Worm (Caenorhabditis elegans) whole organism, L1 larva: ENCODE data around the gene ttll-4.

Source experiments
- C04F5.9 ChIP-seq: sonication (generic microtip); optimal IDR thresholded peaks from 2 replicates; lab custom pipeline; 2016; ENCODE audit warnings: missing genetic modification characterization, missing compliant biosample characterization
- C34B4.2 ChIP-seq: sonication (generic microtip); optimal IDR thresholded peaks from 2 replicates; lab custom pipeline; 2017; ENCODE audit warnings: mild to moderate bottlenecking, missing genetic modification characterization, missing compliant biosample characterization
- F16B12.6 ChIP-seq: fragments of 150-350 bp; optimal IDR thresholded peaks from 2 replicates; lab custom pipeline; 2014; ENCODE audit warnings: missing biosample characterization, missing genetic modification characterization
- ceh-82 ChIP-seq, 3 experiments: fragments of 150-350 bp in 1 of 3; sonication (generic microtip) in 2 of 3; optimal IDR thresholded peaks; 2 replicates each; lab custom pipeline; 2014 to 2017; ENCODE audit warnings: missing biosample characterization in 3 of 3, missing genetic modification characterization in 3 of 3
- ceh-90 ChIP-seq: sonication (generic microtip); optimal IDR thresholded peaks from 2 replicates; lab custom pipeline; 2016; ENCODE audit warnings: missing genetic modification characterization, missing compliant biosample characterization
- dpl-1 ChIP-seq, 3 experiments: fragments of 150-350 bp in 2 of 3; sonication (generic microtip) in 1 of 3; optimal IDR thresholded peaks; 2 replicates each; lab custom pipeline; 2014 to 2017; ENCODE audit warnings: missing biosample characterization in 3 of 3, missing genetic modification characterization in 3 of 3, missing genetic modification reagents in 3 of 3
- dsc-1 ChIP-seq: sonication (generic microtip); optimal IDR thresholded peaks from 2 replicates; lab custom pipeline; 2016; ENCODE audit warnings: mild to moderate bottlenecking, missing genetic modification characterization, missing compliant biosample characterization
- efl-3 ChIP-seq: fragments of 200-800 bp; sonication (Bioruptor generic); optimal IDR thresholded peaks from 2 replicates; lab custom pipeline; 2018; ENCODE audit warnings: mild to moderate bottlenecking, missing genetic modification characterization, missing compliant biosample characterization
- egl-27 ChIP-seq, 2 experiments: fragments of 150-350 bp in 1 of 2; sonication (generic microtip); optimal IDR thresholded peaks; 3 replicates each; lab custom pipeline; 2017 to 2018; ENCODE audit warnings: missing biosample characterization in 2 of 2, missing genetic modification characterization in 2 of 2, missing genetic modification reagents in 2 of 2
- elt-2 ChIP-seq: sonication (generic microtip); optimal IDR thresholded peaks from 2 replicates; lab custom pipeline; 2016; ENCODE audit warnings: missing genetic modification characterization, mild to moderate bottlenecking, inconsistent platforms, missing compliant biosample characterization, missing genetic modification reagents
- ets-5 ChIP-seq: fragments of 200-800 bp; sonication (Bioruptor generic); IDR thresholded peaks from 2 replicates; pipeline ENCODE4 v1.3.6; 2022; ENCODE audit warnings: missing genetic modification characterization, missing compliant biosample characterization
- fos-1 ChIP-seq: fragments of 150-350 bp; optimal IDR thresholded peaks from 2 replicates; lab custom pipeline; 2014; ENCODE audit warnings: missing biosample characterization, missing genetic modification characterization
- grh-1 ChIP-seq: fragments of 200-800 bp; sonication (Bioruptor generic); IDR thresholded peaks from 2 replicates; pipeline ENCODE4 v1.3.6; 2022; ENCODE audit warnings: missing genetic modification reagents, missing genetic modification characterization, missing compliant biosample characterization
- hlh-17 ChIP-seq: fragments of 200-800 bp; sonication (Bioruptor generic); optimal IDR thresholded peaks from 2 replicates; lab custom pipeline; 2018; ENCODE audit warnings: missing genetic modification characterization, mild to moderate bottlenecking, missing compliant biosample characterization, moderate library complexity, borderline replicate concordance
- hpl-2 ChIP-seq: fragments of 150-350 bp; optimal IDR thresholded peaks from 2 replicates; lab custom pipeline; 2014; ENCODE audit warnings: missing biosample characterization, missing genetic modification reagents, missing genetic modification characterization
- irx-1 ChIP-seq: sonication (generic microtip); optimal IDR thresholded peaks from 2 replicates; lab custom pipeline; 2016; ENCODE audit warnings: missing genetic modification characterization, missing compliant biosample characterization
- isw-1 ChIP-seq: fragments of 200-800 bp; sonication (Bioruptor generic); IDR thresholded peaks from 2 replicates; pipeline ENCODE4 v1.3.6; 2022; ENCODE audit warnings: missing genetic modification characterization, missing compliant biosample characterization
- jun-1 ChIP-seq: fragments of 150-350 bp; optimal IDR thresholded peaks from 2 replicates; lab custom pipeline; 2014; ENCODE audit warnings: missing biosample characterization, missing genetic modification reagents, missing genetic modification characterization
- lin-39 ChIP-seq: fragments of 150-350 bp; optimal IDR thresholded peaks from 2 replicates; lab custom pipeline; 2014; ENCODE audit warnings: missing biosample characterization, missing genetic modification reagents, missing genetic modification characterization
- mef-2 ChIP-seq: fragments of 150-350 bp; optimal IDR thresholded peaks from 2 replicates; lab custom pipeline; 2014; ENCODE audit warnings: missing biosample characterization, missing genetic modification characterization
- nhr-12 ChIP-seq: sonication (generic microtip); optimal IDR thresholded peaks from 2 replicates; lab custom pipeline; 2017; ENCODE audit warnings: missing biosample characterization, missing genetic modification characterization
- nhr-71 ChIP-seq: sonication (generic microtip); optimal IDR thresholded peaks from 2 replicates; lab custom pipeline; 2016; ENCODE audit warnings: mild to moderate bottlenecking, missing genetic modification characterization, moderate library complexity, missing compliant biosample characterization
- pag-3 ChIP-seq: sonication (generic microtip); optimal IDR thresholded peaks from 2 replicates; lab custom pipeline; 2017; ENCODE audit warnings: missing genetic modification characterization, mild to moderate bottlenecking, missing compliant biosample characterization, antibody characterized with exemption, borderline replicate concordance; ENCODE audit not compliant: insufficient read depth
- pqm-1 ChIP-seq: sonication (generic microtip); optimal IDR thresholded peaks from 3 replicates; lab custom pipeline; 2017; ENCODE audit warnings: missing biosample characterization, missing genetic modification characterization
- rnt-1 ChIP-seq: sonication (generic microtip); optimal IDR thresholded peaks from 2 replicates; lab custom pipeline; 2016; ENCODE audit warnings: mild to moderate bottlenecking, missing genetic modification characterization, moderate library complexity, missing compliant biosample characterization
- snu-23 ChIP-seq: sonication (generic microtip); optimal IDR thresholded peaks from 2 replicates; lab custom pipeline; 2016; ENCODE audit warnings: missing genetic modification characterization, missing compliant biosample characterization
- sox-4 ChIP-seq: sonication (generic microtip); optimal IDR thresholded peaks from 2 replicates; lab custom pipeline; 2016; ENCODE audit warnings: missing genetic modification characterization, missing compliant biosample characterization
- sup-37 ChIP-seq: fragments of 200-800 bp; sonication (Bioruptor generic); optimal IDR thresholded peaks from 2 replicates; lab custom pipeline; 2018; ENCODE audit warnings: mild to moderate bottlenecking, missing genetic modification characterization, missing compliant biosample characterization
- tbx-2 ChIP-seq: sonication (generic microtip); optimal IDR thresholded peaks from 2 replicates; lab custom pipeline; 2016; ENCODE audit warnings: missing genetic modification characterization, missing compliant biosample characterization
- unc-30 ChIP-seq: sonication (generic microtip); optimal IDR thresholded peaks from 2 replicates; lab custom pipeline; 2017; ENCODE audit warnings: missing biosample characterization, missing genetic modification characterization
- unc-62 ChIP-seq: fragments of 150-350 bp; optimal IDR thresholded peaks from 2 replicates; lab custom pipeline; 2014; ENCODE audit warnings: missing biosample characterization, missing genetic modification reagents, missing genetic modification characterization
- vab-15 ChIP-seq: sonication (generic microtip); optimal IDR thresholded peaks from 2 replicates; lab custom pipeline; 2017; ENCODE audit warnings: missing genotype, mild to moderate bottlenecking, missing genetic modification characterization, missing compliant biosample characterization
- ztf-11 ChIP-seq, 2 experiments: sonication (generic microtip); optimal IDR thresholded peaks; 2 replicates each; lab custom pipeline; 2016 to 2017; ENCODE audit warnings: missing genetic modification characterization in 2 of 2, missing biosample characterization in 1 of 2, missing compliant biosample characterization in 1 of 2

ttll-4 gene

DNA sequence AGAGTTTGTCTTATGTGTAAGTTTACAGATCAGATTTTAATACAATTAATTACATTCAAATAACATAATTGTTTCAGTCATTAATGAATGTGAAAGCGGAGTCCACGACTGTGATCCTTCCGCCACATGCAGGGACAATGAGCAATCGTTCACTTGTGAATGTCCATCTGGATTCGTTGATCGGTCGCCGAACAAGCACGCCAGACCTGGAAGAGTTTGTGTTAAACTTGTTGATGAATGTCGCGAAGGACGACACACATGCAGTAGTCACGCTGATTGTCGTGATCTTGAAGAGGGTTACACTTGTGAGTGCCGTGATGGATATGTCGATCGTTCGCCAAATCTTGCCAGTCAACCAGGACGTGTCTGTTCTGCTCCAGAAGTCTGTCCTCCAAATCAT, 54.6 kb downstream of the ttll-4 start:
- no peak for TF ChIP-seq C34B4.2
- no peak for TF ChIP-seq rnt-1 (tag; lab: Kevin White, UChicago)
- no peak for TF ChIP-seq efl-3 (GFP tag; lab: Kevin White, UChicago)
- no peak for TF ChIP-seq dsc-1 (tag; lab: Kevin White, UChicago)
- no peak for TF ChIP-seq ceh-82 (tag; optimal IDR thresholded peaks at IDR 0.05; lab: Kevin White, UChicago)
- TF ChIP-seq vab-15 (tag; lab: Kevin White, UChicago) = no peak
- TF ChIP-seq pqm-1 = no peak
- no peak for TF ChIP-seq unc-62 (GFP tag; lab: Kevin White, UChicago)
- TF ChIP-seq hpl-2 (GFP tag; lab: Kevin White, UChicago) = no peak
- no peak for TF ChIP-seq isw-1
- no peak for TF ChIP-seq unc-30 (tag; lab: Kevin White, UChicago)
- TF ChIP-seq irx-1 = no peak
- no peak for TF ChIP-seq lin-39
- TF ChIP-seq dpl-1 (GFP tag; optimal IDR thresholded peaks at IDR 0.05; lab: Kevin White, UChicago) = no peak
- TF ChIP-seq jun-1 (tag; lab: Kevin White, UChicago) = no peak
- TF ChIP-seq C04F5.9 (tag; lab: Kevin White, UChicago) = no peak

DNA sequence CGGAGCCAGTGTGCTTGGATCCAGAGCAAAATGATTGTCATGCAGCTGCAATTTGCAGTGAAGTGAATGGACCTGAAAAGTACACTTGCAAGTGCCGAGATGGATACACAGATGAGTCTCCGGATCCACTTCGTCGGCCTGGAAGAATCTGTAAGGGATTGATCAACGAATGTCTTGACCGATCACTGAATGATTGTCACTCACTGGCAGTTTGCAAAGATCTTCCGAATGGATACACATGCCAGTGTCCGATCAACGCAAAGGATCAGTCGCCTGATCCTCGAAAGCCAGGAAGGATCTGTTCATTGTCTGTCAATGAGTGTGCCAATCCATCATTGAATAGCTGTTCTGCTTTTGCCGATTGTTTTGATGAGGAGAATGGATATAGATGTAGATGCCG, 55.5 kb downstream of the ttll-4 start:
- TF ChIP-seq pqm-1 (no peak), F16B12.6 (tag; lab: Kevin White, UChicago) (no peak), snu-23 (GFP tag; lab: Kevin White, UChicago) (no peak), dsc-1 (tag; lab: Kevin White, UChicago) (no peak), jun-1 (tag; lab: Kevin White, UChicago) (no peak), tbx-2 (tag; lab: Kevin White, UChicago) (no peak), nhr-71 (tag; lab: Kevin White, UChicago) (no peak), unc-30 (tag; lab: Kevin White, UChicago) (no peak), nhr-12 (no peak), efl-3 (GFP tag; lab: Kevin White, UChicago) (no peak), ceh-90 (tag; lab: Kevin White, UChicago) (no peak), rnt-1 (tag; lab: Kevin White, UChicago) (no peak), sup-37 (GFP tag; lab: Kevin White, UChicago) (no peak), sox-4 (tag; lab: Kevin White, UChicago) (no peak), elt-2 (tag; lab: Kevin White, UChicago) (no peak), egl-27 (tag; optimal IDR thresholded peaks at IDR 0.05; lab: Kevin White, UChicago) (no peak)

DNA sequence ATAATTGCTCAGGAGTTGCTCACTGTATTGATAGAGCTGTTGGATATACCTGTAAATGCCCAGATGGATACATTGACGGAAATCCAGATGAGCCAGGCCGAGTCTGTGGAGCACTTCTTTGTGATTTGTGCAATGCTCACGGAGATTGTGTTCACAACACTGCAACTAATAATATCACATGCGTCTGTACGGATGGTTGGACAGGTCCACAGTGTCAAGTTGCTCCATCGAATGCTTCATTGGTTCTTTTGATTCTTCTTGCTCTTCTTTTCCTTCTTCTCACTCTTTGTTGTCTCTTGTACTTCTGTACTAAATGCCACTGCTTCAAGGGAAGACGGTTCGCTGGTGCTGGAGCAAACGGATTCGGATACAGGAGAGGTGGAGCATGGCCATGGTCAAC, 57.9 kb downstream of the ttll-4 start:
- TF ChIP-seq ets-5 (GFP tag; lab: Robert Waterston, UW) = no peak
- no peak for TF ChIP-seq grh-1 (GFP tag; lab: Robert Waterston, UW)
- no peak for TF ChIP-seq F16B12.6 (tag; lab: Kevin White, UChicago)
- TF ChIP-seq hlh-17 = no peak
- no peak for TF ChIP-seq dpl-1 (GFP tag; optimal IDR thresholded peaks at IDR 0.05; lab: Kevin White, UChicago)
- TF ChIP-seq fos-1 = no peak
- TF ChIP-seq mef-2 = no peak
- TF ChIP-seq pag-3 = no peak
- TF ChIP-seq ceh-82 (tag; optimal IDR thresholded peaks at IDR 0.05; lab: Kevin White, UChicago) = no peak
- TF ChIP-seq irx-1 = no peak
- no peak for TF ChIP-seq snu-23 (GFP tag; lab: Kevin White, UChicago)
- TF ChIP-seq ztf-11 (tag; optimal IDR thresholded peaks at IDR 0.05; lab: Kevin White, UChicago) = no peak
- no peak for TF ChIP-seq dsc-1 (tag; lab: Kevin White, UChicago)
